Worm (Caenorhabditis elegans): Measurements from ENCODE around the gene aat-3.

The aat-3 gene

DNA sequence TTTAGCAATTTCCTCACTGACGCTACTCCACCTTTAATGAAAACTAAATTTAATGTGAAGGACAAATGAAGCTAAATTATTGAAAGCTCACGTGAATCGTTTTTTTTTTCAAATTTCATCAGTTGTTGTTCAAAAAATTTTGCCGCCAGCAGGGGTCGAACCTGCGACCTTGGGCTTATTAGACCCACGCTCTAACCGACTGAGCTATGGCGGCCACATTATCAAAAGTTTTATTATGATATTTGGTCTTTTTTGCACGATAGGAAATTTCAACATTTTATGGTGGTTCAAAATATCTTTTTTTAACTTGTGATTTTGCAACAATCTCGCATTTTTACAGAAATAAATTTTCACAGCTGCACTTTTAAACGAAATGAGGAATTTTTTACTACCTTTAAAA lies 26.0 kb upstream of the aat-3 start:
- no peak for TF ChIP-seq mdl-1 (tag; optimal IDR thresholded peaks at IDR 0.05)
- TF ChIP-seq lir-3 (tag; optimal IDR thresholded peaks at IDR 0.05; ENCODE audit: poor library complexity), result no peak
- TF ChIP-seq xbp-1 (tag; optimal IDR thresholded peaks at IDR 0.05), result no peak
- no peak for TF ChIP-seq nhr-71 (tag; optimal IDR thresholded peaks at IDR 0.05)
- no peak for TF ChIP-seq ceh-8 (GFP tag; optimal IDR thresholded peaks at IDR 0.05)
- no peak for TF ChIP-seq sptf-1 (tag; optimal IDR thresholded peaks at IDR 0.05)
- no peak for TF ChIP-seq lin-14 (GFP tag; optimal IDR thresholded peaks at IDR 0.05)
- TF ChIP-seq egl-13 (tag; optimal IDR thresholded peaks at IDR 0.05), result no peak
- no peak for TF ChIP-seq nhr-84 (tag; optimal IDR thresholded peaks at IDR 0.05)
- no peak for TF ChIP-seq fkh-4 (tag; optimal IDR thresholded peaks at IDR 0.05; ENCODE audit: borderline replicate concordance)
- TF ChIP-seq unc-86 (tag; optimal IDR thresholded peaks at IDR 0.05), result no peak
- TF ChIP-seq lin-15B (tag; optimal IDR thresholded peaks at IDR 0.05), result no peak
- TF ChIP-seq tlp-1 (tag; optimal IDR thresholded peaks at IDR 0.05), result no peak
- TF ChIP-seq F16B12.6 (tag; optimal IDR thresholded peaks at IDR 0.05), result no peak
- TF ChIP-seq ztf-11 (tag; optimal IDR thresholded peaks at IDR 0.05), result no peak
- TF ChIP-seq nhr-76 (tag; optimal IDR thresholded peaks at IDR 0.05), result no peak

ce11 chrX:2527194-2527593 lies 24.9 kb upstream of the aat-3 start:
- peak; percentile 96 for TF ChIP-seq alr-1 (tag; optimal IDR thresholded peaks at IDR 0.05; ENCODE audit: borderline replicate concordance)
- no peak for TF ChIP-seq mep-1 (tag; optimal IDR thresholded peaks at IDR 0.05)

ce11 chrX:2527877-2528276 lies 24.2 kb upstream of the aat-3 start:
- TF ChIP-seq nhr-76 (tag; optimal IDR thresholded peaks at IDR 0.05), result no peak
- TF ChIP-seq nhr-47 (tag; optimal IDR thresholded peaks at IDR 0.05), result peak; percentile 51
- TF ChIP-seq nhr-85 (tag), result peak; percentile 47
- TF ChIP-seq fkh-10 (GFP tag; optimal IDR thresholded peaks at IDR 0.05), result peak; percentile 59
- no peak for TF ChIP-seq ztf-11 (tag; optimal IDR thresholded peaks at IDR 0.05)
- TF ChIP-seq pag-3 (tag; optimal IDR thresholded peaks at IDR 0.05; ENCODE audit: borderline replicate concordance, insufficient read depth), result no peak
- no peak for TF ChIP-seq zip-4 (GFP tag; optimal IDR thresholded peaks at IDR 0.05)
- no peak for TF ChIP-seq mep-1 (tag; optimal IDR thresholded peaks at IDR 0.05)
- no peak for TF ChIP-seq F16B12.6 (tag; optimal IDR thresholded peaks at IDR 0.05)
- TF ChIP-seq ces-1 (GFP tag; optimal IDR thresholded peaks at IDR 0.05), result no peak
- TF ChIP-seq aly-2 (tag; optimal IDR thresholded peaks at IDR 0.05), result no peak
- TF ChIP-seq fkh-4 (tag; optimal IDR thresholded peaks at IDR 0.05; ENCODE audit: borderline replicate concordance), result no peak
- no peak for TF ChIP-seq snpc-4 (tag; optimal IDR thresholded peaks at IDR 0.05)
- TF ChIP-seq lir-3 (tag; optimal IDR thresholded peaks at IDR 0.05; ENCODE audit: poor library complexity), result no peak
- no peak for TF ChIP-seq unc-98 (GFP tag; IDR thresholded peaks at IDR 0.05)
- TF ChIP-seq mef-2 (tag; optimal IDR thresholded peaks at IDR 0.05), result no peak
- TF ChIP-seq nhr-84 (tag; optimal IDR thresholded peaks at IDR 0.05), result no peak
- TF ChIP-seq unc-86 (tag; optimal IDR thresholded peaks at IDR 0.05), result no peak
- TF ChIP-seq lin-39 (tag; optimal IDR thresholded peaks at IDR 0.05), result no peak
- TF ChIP-seq ceh-63 (GFP tag; optimal IDR thresholded peaks at IDR 0.05), result no peak
- TF ChIP-seq ceh-90 (tag; optimal IDR thresholded peaks at IDR 0.05), result no peak
- TF ChIP-seq nhr-77 (tag; optimal IDR thresholded peaks at IDR 0.05), result peak; percentile 7
- no peak for TF ChIP-seq tbx-2 (tag; optimal IDR thresholded peaks at IDR 0.05)
- TF ChIP-seq Y116A8C.19 (tag; optimal IDR thresholded peaks at IDR 0.05; ENCODE audit: borderline replicate concordance), result no peak
- TF ChIP-seq unc-62 (GFP tag; optimal IDR thresholded peaks at IDR 0.05), result no peak
- no peak for TF ChIP-seq lsy-2 (tag; optimal IDR thresholded peaks at IDR 0.05)
- TF ChIP-seq fos-1 (tag; optimal IDR thresholded peaks at IDR 0.05), result no peak
- TF ChIP-seq efl-1 (optimal IDR thresholded peaks at IDR 0.05), result no peak
- no peak for TF ChIP-seq efl-1 (GFP tag; optimal IDR thresholded peaks at IDR 0.05 in 1 of 2)
- TF ChIP-seq tlp-1 (tag; optimal IDR thresholded peaks at IDR 0.05), result no peak
- no peak for TF ChIP-seq nhr-11 (tag; optimal IDR thresholded peaks at IDR 0.05)
- peak; percentile 52 for TF ChIP-seq rnt-1 (tag; optimal IDR thresholded peaks at IDR 0.05)
- TF ChIP-seq lin-13 (GFP tag; optimal IDR thresholded peaks at IDR 0.05), result no peak
- TF ChIP-seq lin-14 (GFP tag; optimal IDR thresholded peaks at IDR 0.05), result peak; percentile 47
- no peak for TF ChIP-seq zag-1 (tag; optimal IDR thresholded peaks at IDR 0.05)
- TF ChIP-seq mdl-1 (tag; optimal IDR thresholded peaks at IDR 0.05), result peak in 1 of 2 experiments; percentile 11
- TF ChIP-seq unc-130 (tag; optimal IDR thresholded peaks at IDR 0.05), result no peak
- no peak for TF ChIP-seq unc-30 (tag; optimal IDR thresholded peaks at IDR 0.05)
- TF ChIP-seq efl-3 (GFP tag; optimal IDR thresholded peaks at IDR 0.05), result no peak
- TF ChIP-seq vab-15 (tag; optimal IDR thresholded peaks at IDR 0.05), result no peak
- no peak for TF ChIP-seq alr-1 (tag; optimal IDR thresholded peaks at IDR 0.05; ENCODE audit: borderline replicate concordance)
- TF ChIP-seq lin-15B (tag; optimal IDR thresholded peaks at IDR 0.05), result no peak
- no peak for TF ChIP-seq nhr-28 (tag; optimal IDR thresholded peaks at IDR 0.05)
